Fruit fly (Drosophila melanogaster): ENCODE data around the gene CG9801.

CG9801 gene

dm6 chr3R:8746354-8746753, 1.1 kb downstream of the CG9801 start (continued):
- TF ChIP-seq Pdp1 (GFP tag; optimal IDR thresholded peaks at IDR 0.05) (peak; percentile 22 to 31), Trl (optimal IDR thresholded peaks at IDR 0.05) (no peak), Trl (GFP tag; optimal IDR thresholded peaks at IDR 0.05) (no peak), pum (GFP tag; optimal IDR thresholded peaks at IDR 0.05) (no peak), da (GFP tag; optimal IDR thresholded peaks at IDR 0.05) (no peak), Max (GFP tag; optimal IDR thresholded peaks at IDR 0.05) (peak; percentile 65), Atf3 (GFP tag; optimal IDR thresholded peaks at IDR 0.05) (no peak), pan (optimal IDR thresholded peaks at IDR 0.05) (no peak), pan (GFP tag; optimal IDR thresholded peaks at IDR 0.05 in 1 of 2, IDR thresholded peaks at IDR 0.05 in 1 of 2) (peak in 1 of 2 experiments; percentile 63), Nf-YC (tag; optimal IDR thresholded peaks at IDR 0.05) (no peak), CG1647 (GFP tag; optimal IDR thresholded peaks at IDR 0.05) (peak; percentile 23), gro (GFP tag; optimal IDR thresholded peaks at IDR 0.05) (no peak), Fer1 (GFP tag; optimal IDR thresholded peaks at IDR 0.05) (peak; percentile 49), hbn (GFP tag; IDR thresholded peaks at IDR 0.05; ENCODE audit: partially characterized antibody) (no peak), zen (tag; optimal IDR thresholded peaks at IDR 0.05) (peak; percentile 91), corto (GFP tag; optimal IDR thresholded peaks at IDR 0.05) (no peak), Eip74EF (GFP tag; optimal IDR thresholded peaks at IDR 0.05) (peak in 1 of 2 experiments; percentile 19), CG6689 (GFP tag; IDR thresholded peaks at IDR 0.05) (peak; percentile 63), CG31224 (GFP tag; IDR thresholded peaks at IDR 0.05) (peak; percentile 47; the same call in 1 of the 2 replicates), CG2678 (tag; optimal IDR thresholded peaks at IDR 0.05) (peak; percentile 66), Ptx1 (GFP tag; IDR thresholded peaks at IDR 0.05) (peak; percentile 56; the same call in 1 of the 2 replicates), sens-2 (GFP tag; IDR thresholded peaks at IDR 0.05) (peak; percentile 39; the same call in 1 of the 2 replicates), Stat92E (GFP tag; optimal IDR thresholded peaks at IDR 0.05) (no peak), lilli (GFP tag; optimal IDR thresholded peaks at IDR 0.05) (peak; percentile 58), abd-A (tag; optimal IDR thresholded peaks at IDR 0.05) (no peak), CG4404 (GFP tag; IDR thresholded peaks at IDR 0.05) (peak; percentile 52), CG10366 (GFP tag; IDR thresholded peaks at IDR 0.05) (0 out of 2 replicates have a peak, but pooled peaks have one; percentile 21), CG4424 (GFP tag; optimal IDR thresholded peaks at IDR 0.05) (peak; percentile 59), CG18599 (GFP tag; optimal IDR thresholded peaks at IDR 0.05) (peak; percentile 57), CG11696 (GFP tag; IDR thresholded peaks at IDR 0.05) (0 out of 2 replicates have a peak, but pooled peaks have one; percentile 44), Xrp1 (GFP tag; IDR thresholded peaks at IDR 0.05) (peak; percentile 78), CG12104 (GFP tag; optimal IDR thresholded peaks at IDR 0.05) (peak; percentile 39), CG17802 (tag; optimal IDR thresholded peaks at IDR 0.05) (no peak), nau (GFP tag; optimal IDR thresholded peaks at IDR 0.05) (no peak), CG8765 (GFP tag; IDR thresholded peaks at IDR 0.05) (peak; percentile 63), CG15514 (GFP tag; optimal IDR thresholded peaks at IDR 0.05) (peak; percentile 21), CG12155 (GFP tag; optimal IDR thresholded peaks at IDR 0.05) (peak; percentile 29), Spps (tag; optimal IDR thresholded peaks at IDR 0.05) (peak; percentile 64), CG8388 (GFP tag; optimal IDR thresholded peaks at IDR 0.05) (peak; percentile 80), slp2 (GFP tag; optimal IDR thresholded peaks at IDR 0.05) (no peak), klu (GFP tag; IDR thresholded peaks at IDR 0.05) (0 out of 2 replicates have a peak, but pooled peaks have one; percentile 33), Mad (GFP tag; optimal IDR thresholded peaks at IDR 0.05) (peak; percentile 55), CG17361 (GFP tag; IDR thresholded peaks at IDR 0.05) (peak; percentile 71; the same call in 2 of the 3 replicates), lmd (GFP tag; IDR thresholded peaks at IDR 0.05) (peak; percentile 59), CG10431 (GFP tag; optimal IDR thresholded peaks at IDR 0.05) (no peak), so (GFP tag; IDR thresholded peaks at IDR 0.05) (peak; percentile 65; the same call in 2 of the 3 replicates), Lhr (GFP tag; optimal IDR thresholded peaks at IDR 0.05) (peak; percentile 22), CG14050 (GFP tag; IDR thresholded peaks at IDR 0.05) (peak; percentile 37; the same call in 1 of the 3 replicates), Taf1 (GFP tag; IDR thresholded peaks at IDR 0.05) (no peak), sob (GFP tag; IDR thresholded peaks at IDR 0.05) (peak; percentile 55; the same call in 1 of the 2 replicates), pzg (GFP tag; optimal IDR thresholded peaks at IDR 0.05) (no peak)
